Worm (Caenorhabditis elegans) whole organism, young adult: ENCODE results near the gene Y40H7A.10.

Experiments used
- attf-3 ChIP-seq: fragments of 200-800 bp; sonication (Bioruptor generic); conservative IDR thresholded peaks from 2 replicates; pipeline ENCODE4 v1.3.6; 2022; ENCODE audit warnings: missing genetic modification reagents, missing genetic modification characterization, missing compliant biosample characterization
- dpl-1 ChIP-seq: fragments of 150-350 bp; optimal IDR thresholded peaks from 2 replicates; lab custom pipeline; 2014; ENCODE audit warnings: missing biosample characterization, missing genetic modification reagents, missing genetic modification characterization
- let-526 ChIP-seq: fragments of 200-800 bp; sonication (Bioruptor generic); IDR thresholded peaks from 2 replicates; pipeline ENCODE4 v1.3.6; 2022; ENCODE audit warnings: missing genetic modification reagents, missing genetic modification characterization, missing compliant biosample characterization
- madf-3 ChIP-seq: fragments of 200-800 bp; sonication (Bioruptor generic); IDR thresholded peaks from 2 replicates; pipeline ENCODE4 v1.3.6; 2022; ENCODE audit warnings: missing genetic modification reagents, missing genetic modification characterization, missing compliant biosample characterization
- madf-8 ChIP-seq: fragments of 200-800 bp; sonication (Bioruptor generic); conservative IDR thresholded peaks from 2 replicates; pipeline ENCODE4 v1.3.6; 2022; ENCODE audit warnings: missing genetic modification reagents, missing genetic modification characterization, missing compliant biosample characterization
- mxl-1 ChIP-seq: sonication (generic microtip); optimal IDR thresholded peaks from 2 replicates; lab custom pipeline; 2016; ENCODE audit warnings: missing genetic modification characterization, missing compliant biosample characterization
- snpc-4 ChIP-seq, 5 experiments: fragments of 150-350 bp in 1 of 5; sonication (generic microtip) in 4 of 5; optimal IDR thresholded peaks; 2 replicates each; lab custom pipeline; 2014 to 2018; ENCODE audit warnings: missing genetic modification characterization in 5 of 5, missing biosample characterization in 3 of 5, antibody characterized with exemption in 2 of 5, mild to moderate bottlenecking in 2 of 5, missing compliant biosample characterization in 2 of 5, missing genotype in 2 of 5, moderate library complexity in 2 of 5, missing genetic modification reagents in 1 of 5

ce11 chrIV:15252157-15252556 is 36.8 kb upstream of the Y40H7A.10 start, which contains the start of gene srj-42:
- TF ChIP-seq madf-3 (GFP tag; lab: Robert Waterston, UW) = no peak
- TF ChIP-seq let-526 (GFP tag; lab: Robert Waterston, UW) = no peak
- TF ChIP-seq mxl-1 (tag; lab: Kevin White, UChicago) = no peak
- no peak for TF ChIP-seq attf-3 (GFP tag; lab: Robert Waterston, UW)
- no peak for TF ChIP-seq madf-8 (GFP tag; lab: Robert Waterston, UW)
- TF ChIP-seq dpl-1 (GFP tag; lab: Kevin White, UChicago) = no peak
- TF ChIP-seq snpc-4 (GFP tag; optimal IDR thresholded peaks at IDR 0.05; lab: Kevin White, UChicago) = no peak
- no peak for TF ChIP-seq snpc-4 (tag; optimal IDR thresholded peaks at IDR 0.05; lab: Kevin White, UChicago)
